Worm (Caenorhabditis elegans) whole organism, L2 larva: Measurements from ENCODE around the gene W09G12.10.

Source experiments
- R02D3.7 ChIP-seq: fragments of 150-350 bp; optimal IDR thresholded peaks from 2 replicates; lab custom pipeline; 2014; ENCODE audit warnings: missing biosample characterization, missing genetic modification characterization
- alr-1 ChIP-seq: fragments of 150-350 bp; optimal IDR thresholded peaks from 2 replicates; lab custom pipeline; 2014; ENCODE audit warnings: missing biosample characterization, missing genetic modification characterization
- aly-2 ChIP-seq: fragments of 150-350 bp; optimal IDR thresholded peaks from 2 replicates; lab custom pipeline; 2014; ENCODE audit warnings: missing biosample characterization, missing genetic modification characterization
- ama-1 ChIP-seq: fragments of 150-350 bp; optimal IDR thresholded peaks from 2 replicates; lab custom pipeline; 2018; ENCODE audit warnings: inconsistent platforms
- blmp-1 ChIP-seq: sonication (generic microtip); optimal IDR thresholded peaks from 2 replicates; lab custom pipeline; 2017; ENCODE audit warnings: missing genetic modification characterization, mild to moderate bottlenecking, missing compliant biosample characterization, antibody characterized with exemption, moderate library complexity; ENCODE audit not compliant: insufficient read depth
- ceh-16 ChIP-seq: fragments of 150-350 bp; optimal IDR thresholded peaks from 2 replicates; lab custom pipeline; 2014; ENCODE audit warnings: missing biosample characterization, missing genetic modification characterization
- ceh-82 ChIP-seq: fragments of 150-350 bp; optimal IDR thresholded peaks from 2 replicates; lab custom pipeline; 2014; ENCODE audit warnings: missing biosample characterization, missing genetic modification characterization
- dmd-4 ChIP-seq: sonication (generic microtip); optimal IDR thresholded peaks from 2 replicates; lab custom pipeline; 2017; ENCODE audit warnings: missing biosample characterization, missing genetic modification characterization
- egl-27 ChIP-seq: sonication (generic microtip); optimal IDR thresholded peaks from 3 replicates; lab custom pipeline; 2017; ENCODE audit warnings: missing biosample characterization, missing genetic modification reagents, missing genetic modification characterization
- elt-3 ChIP-seq: sonication (generic microtip); optimal IDR thresholded peaks from 2 replicates; lab custom pipeline; 2017; ENCODE audit warnings: missing biosample characterization, missing genetic modification characterization
- fos-1 ChIP-seq: fragments of 150-350 bp; optimal IDR thresholded peaks from 2 replicates; lab custom pipeline; 2014; ENCODE audit warnings: missing biosample characterization, missing genetic modification characterization
- gmeb-1 ChIP-seq: fragments of 150-350 bp; optimal IDR thresholded peaks from 2 replicates; lab custom pipeline; 2014; ENCODE audit warnings: missing biosample characterization, missing genetic modification characterization
- lin-11 ChIP-seq: fragments of 150-350 bp; sonication (generic microtip); optimal IDR thresholded peaks from 2 replicates; lab custom pipeline; 2014; ENCODE audit warnings: missing biosample characterization, missing genetic modification characterization, inconsistent platforms, mixed read lengths
- mdl-1 ChIP-seq, 2 experiments: fragments of 150-350 bp in 1 of 2; sonication (generic microtip) in 1 of 2; optimal IDR thresholded peaks; 2 replicates each; lab custom pipeline; 2017; ENCODE audit warnings: missing biosample characterization in 2 of 2, missing genetic modification characterization in 2 of 2
- nhr-11 ChIP-seq: fragments of 150-350 bp; optimal IDR thresholded peaks from 2 replicates; lab custom pipeline; 2014; ENCODE audit warnings: missing biosample characterization, missing genetic modification characterization
- nhr-12 ChIP-seq: fragments of 150-350 bp; optimal IDR thresholded peaks from 2 replicates; lab custom pipeline; 2014; ENCODE audit warnings: missing biosample characterization, missing genetic modification characterization
- nhr-129 ChIP-seq: fragments of 150-350 bp; optimal IDR thresholded peaks from 2 replicates; lab custom pipeline; 2014; ENCODE audit warnings: missing biosample characterization, missing genetic modification characterization
- nhr-23 ChIP-seq: fragments of 150-350 bp; optimal IDR thresholded peaks from 2 replicates; lab custom pipeline; 2014; ENCODE audit warnings: missing biosample characterization, missing genetic modification reagents, missing genetic modification characterization
- nhr-237 ChIP-seq: fragments of 150-350 bp; optimal IDR thresholded peaks from 2 replicates; lab custom pipeline; 2014; ENCODE audit warnings: missing biosample characterization, missing genetic modification characterization
- nhr-6 ChIP-seq: fragments of 150-350 bp; optimal IDR thresholded peaks from 2 replicates; lab custom pipeline; 2014; ENCODE audit warnings: missing biosample characterization, missing genetic modification characterization
- sem-4 ChIP-seq: fragments of 150-350 bp; optimal IDR thresholded peaks from 2 replicates; lab custom pipeline; 2014; ENCODE audit warnings: missing biosample characterization, missing genetic modification reagents, missing genetic modification characterization
- skn-1 ChIP-seq: sonication (generic microtip); optimal IDR thresholded peaks from 2 replicates; lab custom pipeline; 2017; ENCODE audit warnings: missing biosample characterization, missing genetic modification characterization
- sma-3 ChIP-seq: sonication (generic microtip); optimal IDR thresholded peaks from 2 replicates; lab custom pipeline; 2016; ENCODE audit warnings: missing genetic modification reagents, missing genetic modification characterization, missing compliant biosample characterization
- snpc-4 ChIP-seq: fragments of 150-350 bp; optimal IDR thresholded peaks from 2 replicates; lab custom pipeline; 2014; ENCODE audit warnings: missing biosample characterization, missing genetic modification characterization
- unc-39 ChIP-seq: fragments of 150-350 bp; optimal IDR thresholded peaks from 2 replicates; lab custom pipeline; 2014; ENCODE audit warnings: missing biosample characterization, missing genetic modification characterization
- unc-62 ChIP-seq: fragments of 150-350 bp; optimal IDR thresholded peaks from 2 replicates; lab custom pipeline; 2014; ENCODE audit warnings: missing biosample characterization, missing genetic modification reagents, missing genetic modification characterization
- ztf-1 ChIP-seq: fragments of 200-800 bp; sonication (Bioruptor generic); conservative IDR thresholded peaks from 2 replicates; pipeline ENCODE4 v1.3.6; 2022; ENCODE audit warnings: missing genetic modification characterization, missing compliant biosample characterization

The W09G12.10 gene

DNA sequence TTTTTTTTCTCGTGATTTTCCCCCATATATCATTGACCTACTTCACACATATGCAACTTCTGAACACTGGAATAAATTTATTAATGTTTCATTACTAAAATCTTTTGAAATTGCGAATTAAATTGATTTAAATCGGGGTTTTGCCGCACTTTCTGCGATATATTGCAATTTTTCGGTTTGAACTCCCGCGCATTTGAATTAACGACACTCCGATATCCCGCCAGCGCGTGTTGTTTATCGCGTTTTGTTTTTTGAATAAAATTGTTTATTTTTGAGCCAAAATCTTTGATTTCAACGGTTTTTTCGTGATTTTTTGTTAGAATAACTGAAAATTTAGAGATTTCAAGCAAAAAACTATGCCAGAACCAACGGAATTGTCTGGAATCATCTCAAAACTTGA lies 43.4 kb downstream of the W09G12.10 start, which contains the start of gene Y104H12D.2 (continued):
- TF ChIP-seq mdl-1 (tag; optimal IDR thresholded peaks at IDR 0.05; lab: Kevin White, UChicago) (no peak), aly-2 (tag; lab: Kevin White, UChicago) (no peak), ceh-16 (tag; lab: Kevin White, UChicago) (no peak), unc-62 (GFP tag; lab: Kevin White, UChicago) (no peak), sma-3 (no peak), nhr-237 (tag; lab: Kevin White, UChicago) (no peak), nhr-11 (tag; lab: Kevin White, UChicago) (no peak)

ce11 chrIV:1176613-1177012 lies 44.5 kb downstream of the W09G12.10 start:
- TF ChIP-seq ceh-82 (no peak), sma-3 (no peak), snpc-4 (tag; lab: Kevin White, UChicago) (no peak), alr-1 (no peak), elt-3 (tag; lab: Kevin White, UChicago) (no peak), nhr-129 (tag; lab: Kevin White, UChicago) (no peak), nhr-12 (tag; lab: Kevin White, UChicago) (no peak), dmd-4 (tag; lab: Kevin White, UChicago) (no peak), ztf-1 (GFP tag; lab: Robert Waterston, UW) (no peak), ama-1 (no peak), gmeb-1 (tag; lab: Kevin White, UChicago) (no peak), nhr-6 (no peak), mdl-1 (tag; optimal IDR thresholded peaks at IDR 0.05; lab: Kevin White, UChicago) (no peak), skn-1 (tag; lab: Kevin White, UChicago) (no peak), nhr-237 (tag; lab: Kevin White, UChicago) (no peak), fos-1 (no peak), blmp-1 (tag; lab: Kevin White, UChicago) (no peak), unc-39 (tag; lab: Kevin White, UChicago) (no peak), egl-27 (no peak), sem-4 (tag; lab: Kevin White, UChicago) (no peak)

- TF ChIP-seq ceh-82 (no peak), nhr-129 (tag; lab: Kevin White, UChicago) (no peak), nhr-6 (no peak), nhr-237 (tag; lab: Kevin White, UChicago) (no peak), mdl-1 (tag; optimal IDR thresholded peaks at IDR 0.05; lab: Kevin White, UChicago) (no peak), lin-11 (tag; lab: Kevin White, UChicago) (no peak), nhr-12 (tag; lab: Kevin White, UChicago) (no peak)
These were observed 46.7 kb downstream of the W09G12.10 start for ce11 chrIV:1174411-1174810.

DNA sequence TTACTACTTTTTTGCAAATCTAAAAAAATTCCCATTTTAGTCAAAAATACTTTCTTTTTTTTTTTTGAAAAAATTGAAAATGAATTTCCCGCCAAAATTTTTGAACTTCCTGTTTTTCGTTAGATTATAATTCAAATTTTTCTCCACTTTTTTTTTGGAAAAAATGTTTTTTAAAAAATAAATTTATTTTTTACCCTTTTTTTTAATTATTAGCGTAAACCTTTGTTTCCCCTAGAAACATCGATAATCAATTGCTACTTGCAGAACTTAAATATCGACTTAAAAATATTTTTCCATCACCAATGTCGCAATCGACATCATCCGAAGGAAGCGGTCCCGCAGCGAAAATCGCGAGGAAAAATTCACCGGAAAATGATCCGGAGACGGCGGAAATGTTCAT lies 50.7 kb downstream of the W09G12.10 start, which contains the start of gene cec-2:
Gene cec-2 (plus strand): TSS at position 301 of the 400 bp plus-strand sequence.
- TF ChIP-seq ceh-16 (tag; lab: Kevin White, UChicago) (no peak), R02D3.7 (no peak), nhr-11 (tag; lab: Kevin White, UChicago) (no peak), nhr-23 (tag; lab: Kevin White, UChicago) (no peak), unc-39 (tag; lab: Kevin White, UChicago) (no peak), nhr-237 (tag; lab: Kevin White, UChicago) (no peak)
